Worm (Caenorhabditis elegans): Measurements from ENCODE around the gene vps-37.

The vps-37 gene

ce11 chrV:5581312-5581711 lies 11.2 kb upstream of the vps-37 start, which contains the start of gene klc-2:
Gene klc-2 (minus strand): TSS chrV:5581412.
- TF ChIP-seq fos-1 (tag; optimal IDR thresholded peaks at IDR 0.05) (no peak), sma-9 (GFP tag; optimal IDR thresholded peaks at IDR 0.05) (no peak), sma-9 (tag; optimal IDR thresholded peaks at IDR 0.05) (no peak), unc-62 (GFP tag; optimal IDR thresholded peaks at IDR 0.05) (no peak), nhr-25 (tag; optimal IDR thresholded peaks at IDR 0.05) (no peak), unc-55 (GFP tag; optimal IDR thresholded peaks at IDR 0.05) (no peak), ztf-1 (GFP tag; conservative IDR thresholded peaks at IDR 0.05) (no peak), sma-3 (GFP tag; optimal IDR thresholded peaks at IDR 0.05) (no peak), zag-1 (tag; optimal IDR thresholded peaks at IDR 0.05) (no peak), egl-27 (tag; optimal IDR thresholded peaks at IDR 0.05) (no peak), ztf-4 (tag; optimal IDR thresholded peaks at IDR 0.05) (no peak), alr-1 (tag; optimal IDR thresholded peaks at IDR 0.05) (no peak), skn-1 (tag; optimal IDR thresholded peaks at IDR 0.05) (no peak), nhr-6 (tag; optimal IDR thresholded peaks at IDR 0.05) (no peak), gmeb-1 (tag; optimal IDR thresholded peaks at IDR 0.05) (no peak), unc-39 (tag; optimal IDR thresholded peaks at IDR 0.05) (no peak), crh-2 (tag; optimal IDR thresholded peaks at IDR 0.05) (no peak), nhr-23 (tag; optimal IDR thresholded peaks at IDR 0.05) (no peak), sem-4 (tag; optimal IDR thresholded peaks at IDR 0.05) (no peak), elt-1 (tag; optimal IDR thresholded peaks at IDR 0.05) (no peak)

DNA sequence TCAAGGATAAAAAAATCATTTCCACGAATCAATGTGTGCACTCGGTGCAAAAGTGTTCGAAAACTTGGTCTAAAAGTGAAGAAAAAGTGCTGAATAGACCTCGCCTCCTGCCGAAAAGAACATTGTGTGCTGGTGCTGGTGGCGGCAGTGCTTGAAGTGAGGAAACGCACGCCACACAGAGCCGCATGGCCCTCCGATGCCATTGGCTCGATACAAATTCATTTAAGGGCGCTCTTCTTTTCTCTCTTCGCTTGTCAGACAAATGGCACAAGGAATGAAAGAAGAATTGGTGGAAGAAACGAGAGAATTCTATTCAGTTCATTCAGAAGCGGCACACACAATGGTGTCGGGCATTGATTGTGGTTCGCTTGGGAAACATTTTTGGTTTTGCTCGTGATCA lies 10.2 kb upstream of the vps-37 start:
- TF ChIP-seq elt-3 (tag; optimal IDR thresholded peaks at IDR 0.05) (no peak), nhr-21 (tag; optimal IDR thresholded peaks at IDR 0.05) (no peak), sma-9 (GFP tag; optimal IDR thresholded peaks at IDR 0.05) (no peak), sma-9 (tag; optimal IDR thresholded peaks at IDR 0.05) (no peak), nhr-23 (tag; optimal IDR thresholded peaks at IDR 0.05) (no peak), ama-1 (optimal IDR thresholded peaks at IDR 0.05) (no peak), nhr-10 (tag; optimal IDR thresholded peaks at IDR 0.05) (no peak), nhr-237 (tag; optimal IDR thresholded peaks at IDR 0.05) (no peak), ZK546.5 (tag; optimal IDR thresholded peaks at IDR 0.05) (no peak), Y55F3AM.14 (GFP tag; optimal IDR thresholded peaks at IDR 0.05) (no peak), alr-1 (tag; optimal IDR thresholded peaks at IDR 0.05) (no peak), nhr-25 (tag; optimal IDR thresholded peaks at IDR 0.05) (no peak), ceh-82 (tag; optimal IDR thresholded peaks at IDR 0.05) (no peak), fos-1 (tag; optimal IDR thresholded peaks at IDR 0.05) (no peak)

DNA sequence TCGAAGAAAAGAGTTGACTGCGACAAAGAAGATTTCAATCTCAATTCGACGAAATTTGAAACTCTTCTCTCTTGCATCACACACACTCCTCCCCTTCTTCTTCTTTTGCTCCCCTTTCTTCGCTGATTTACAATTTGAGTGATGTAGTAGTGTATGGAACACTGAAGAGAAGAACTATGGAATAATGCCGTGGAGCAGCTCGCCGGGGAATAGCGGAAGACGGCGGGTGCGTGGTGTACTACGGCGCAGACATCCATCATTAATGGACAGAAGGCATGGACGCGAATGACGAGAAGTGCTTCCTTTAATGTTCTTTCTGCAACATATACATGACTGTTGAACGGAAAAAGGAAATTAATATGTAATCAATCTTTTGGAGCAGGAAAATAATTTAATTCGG lies 9.6 kb upstream of the vps-37 start:
- TF ChIP-seq nhr-21 (tag; optimal IDR thresholded peaks at IDR 0.05) (no peak), nhr-77 (tag; optimal IDR thresholded peaks at IDR 0.05) (no peak), unc-39 (tag; optimal IDR thresholded peaks at IDR 0.05) (no peak), ztf-4 (tag; optimal IDR thresholded peaks at IDR 0.05) (peak; percentile 5), unc-62 (GFP tag; optimal IDR thresholded peaks at IDR 0.05) (no peak), zag-1 (tag; optimal IDR thresholded peaks at IDR 0.05) (peak; percentile 57), mab-5 (tag; optimal IDR thresholded peaks at IDR 0.05) (peak; percentile 55), lsy-2 (tag; optimal IDR thresholded peaks at IDR 0.05) (peak in 1 of 2 experiments; percentile 9), sem-4 (tag; optimal IDR thresholded peaks at IDR 0.05) (no peak), nhr-6 (tag; optimal IDR thresholded peaks at IDR 0.05) (no peak), unc-55 (GFP tag; optimal IDR thresholded peaks at IDR 0.05) (peak; percentile 16), lin-13 (GFP tag; optimal IDR thresholded peaks at IDR 0.05) (peak; percentile 24), nhr-11 (tag; optimal IDR thresholded peaks at IDR 0.05) (no peak), ama-1 (optimal IDR thresholded peaks at IDR 0.05) (peak; percentile 66), ztf-11 (tag; optimal IDR thresholded peaks at IDR 0.05) (no peak), blmp-1 (tag; optimal IDR thresholded peaks at IDR 0.05; ENCODE audit: insufficient read depth) (no peak), sma-9 (GFP tag; optimal IDR thresholded peaks at IDR 0.05) (no peak), sma-9 (tag; optimal IDR thresholded peaks at IDR 0.05) (no peak), nhr-23 (tag; optimal IDR thresholded peaks at IDR 0.05) (no peak)

- no peak for TF ChIP-seq unc-39 (tag; optimal IDR thresholded peaks at IDR 0.05)
- peak; percentile 49 for TF ChIP-seq C34F6.9 (tag; optimal IDR thresholded peaks at IDR 0.05)
- peak; percentile 1 for TF ChIP-seq crh-2 (tag; optimal IDR thresholded peaks at IDR 0.05)
- peak; percentile 88 to 98 for TF ChIP-seq lsy-2 (tag; optimal IDR thresholded peaks at IDR 0.05)
- peak; percentile 62 for TF ChIP-seq unc-55 (GFP tag; optimal IDR thresholded peaks at IDR 0.05)
- no peak for TF ChIP-seq unc-62 (GFP tag; optimal IDR thresholded peaks at IDR 0.05)
- no peak for TF ChIP-seq mdl-1 (tag; optimal IDR thresholded peaks at IDR 0.05)
- TF ChIP-seq nhr-129 (tag; optimal IDR thresholded peaks at IDR 0.05): peak; percentile 62
- TF ChIP-seq skn-1 (tag; optimal IDR thresholded peaks at IDR 0.05): peak; percentile 64
- TF ChIP-seq gmeb-1 (tag; optimal IDR thresholded peaks at IDR 0.05): peak; percentile 2
- TF ChIP-seq ceh-16 (tag; optimal IDR thresholded peaks at IDR 0.05): no peak
- no peak for TF ChIP-seq zag-1 (tag; optimal IDR thresholded peaks at IDR 0.05)
These were observed 8.2 kb upstream of the vps-37 start, which contains the start of gene pas-6 for ce11 chrV:5584293-5584776. Gene pas-6 (minus strand): TSS chrV:5584343.

Measured in whole organism, L2 larva.